Fruit fly (Drosophila melanogaster) whole organism, embryonic: Measurements from ENCODE around the gene hng2.

Source experiments
- Abd-B ChIP-seq: fragments of 200-800 bp; sonication (Bioruptor generic); optimal IDR thresholded peaks from 2 replicates; lab custom pipeline; 2018; ENCODE audit warnings: missing biosample characterization, mild to moderate bottlenecking, missing genetic modification characterization, moderate library complexity
- Antp ChIP-seq: fragments of 200-800 bp; sonication (Bioruptor generic); optimal IDR thresholded peaks from 3 replicates; lab custom pipeline; 2016; ENCODE audit warnings: missing biosample characterization, missing genetic modification characterization
- Bgb ChIP-seq: fragments of 200-800 bp; sonication (Bioruptor generic); IDR thresholded peaks from 2 replicates; pipeline ENCODE4 v1.3.6; 2022; ENCODE audit warnings: missing biosample characterization, missing genetic modification characterization; ENCODE audit not compliant: partially characterized antibody
- Bteb2 ChIP-seq: fragments of 200-800 bp; sonication (Bioruptor generic); optimal IDR thresholded peaks from 2 replicates; lab custom pipeline; 2016; ENCODE audit warnings: missing biosample characterization, missing genetic modification characterization
- CG11560 ChIP-seq: fragments of 200-800 bp; sonication (Bioruptor generic); IDR thresholded peaks from 3 replicates; pipeline ENCODE4 v1.3.6; 2022; ENCODE audit warnings: missing biosample characterization, missing genetic modification characterization
- CG12942 ChIP-seq: fragments of 200-800 bp; sonication (Bioruptor generic); optimal IDR thresholded peaks from 3 replicates; lab custom pipeline; 2016; ENCODE audit warnings: missing biosample characterization, missing genetic modification characterization
- CG14965 ChIP-seq: fragments of 200-800 bp; sonication (Bioruptor generic); optimal IDR thresholded peaks from 2 replicates; lab custom pipeline; 2016; ENCODE audit warnings: missing biosample characterization, missing genetic modification characterization, borderline replicate concordance
- CG15479 ChIP-seq: fragments of 200-800 bp; sonication (Bioruptor generic); optimal IDR thresholded peaks from 3 replicates; lab custom pipeline; 2019; ENCODE audit warnings: missing biosample characterization, mild to moderate bottlenecking, missing genetic modification characterization, moderate library complexity
- CG1647 ChIP-seq: fragments of 200-800 bp; sonication (Bioruptor generic); optimal IDR thresholded peaks from 3 replicates; lab custom pipeline; 2016; ENCODE audit warnings: missing biosample characterization, missing genetic modification characterization
- CG16779 ChIP-seq: fragments of 200-800 bp; sonication (Bioruptor generic); IDR thresholded peaks from 2 replicates; pipeline ENCODE4 v1.3.6; 2022; ENCODE audit warnings: missing biosample characterization, missing genetic modification characterization
- CG17361 ChIP-seq: fragments of 200-800 bp; sonication (Bioruptor generic); IDR thresholded peaks from 3 replicates; pipeline ENCODE4 v1.3.6; 2022; ENCODE audit warnings: missing biosample characterization, missing genetic modification characterization
- CG17385 ChIP-seq: fragments of 200-800 bp; sonication (Bioruptor generic); optimal IDR thresholded peaks from 3 replicates; lab custom pipeline; 2018; ENCODE audit warnings: missing biosample characterization, mild to moderate bottlenecking, missing genetic modification characterization
- CG17829 ChIP-seq: fragments of 200-800 bp; optimal IDR thresholded peaks from 2 replicates; lab custom pipeline; 2019; ENCODE audit warnings: missing biosample characterization, mild to moderate bottlenecking, missing genetic modification characterization, moderate library complexity
- CG18011 ChIP-seq: fragments of 200-800 bp; sonication (Bioruptor generic); optimal IDR thresholded peaks from 2 replicates; lab custom pipeline; 2017; ENCODE audit warnings: missing biosample characterization, missing genetic modification characterization, mild to moderate bottlenecking, moderate library complexity, missing genotype
- CG18599 ChIP-seq: fragments of 200-800 bp; sonication (Bioruptor generic); optimal IDR thresholded peaks from 3 replicates; lab custom pipeline; 2017; ENCODE audit warnings: missing biosample characterization, missing genetic modification characterization, mild to moderate bottlenecking, moderate library complexity, missing genetic modification reagents
- CG4360 ChIP-seq: fragments of 200-800 bp; sonication (Bioruptor generic); IDR thresholded peaks from 2 replicates; pipeline ENCODE4 v1.3.6; 2022; ENCODE audit warnings: missing biosample characterization, missing genetic modification characterization
- CG4404 ChIP-seq: fragments of 200-800 bp; sonication (Bioruptor generic); IDR thresholded peaks from 2 replicates; pipeline ENCODE4 v1.3.6; 2022; ENCODE audit warnings: missing biosample characterization, missing genetic modification characterization
- CG7928 ChIP-seq: fragments of 200-800 bp; sonication (Bioruptor generic); optimal IDR thresholded peaks from 2 replicates; lab custom pipeline; 2017; ENCODE audit warnings: missing biosample characterization, mild to moderate bottlenecking, missing genetic modification characterization
- Chrac-16 ChIP-seq: fragments of 200-800 bp; sonication (Bioruptor generic); optimal IDR thresholded peaks from 3 replicates; lab custom pipeline; 2016; ENCODE audit warnings: missing biosample characterization, missing genetic modification characterization
- Dad ChIP-seq: fragments of 200-800 bp; sonication (Bioruptor generic); optimal IDR thresholded peaks from 3 replicates; lab custom pipeline; 2016; ENCODE audit warnings: missing biosample characterization, missing genetic modification characterization
- Eip74EF ChIP-seq, 2 experiments: fragments of 200-800 bp in 1 of 2; fragments of >200 bp in 1 of 2; sonication (Bioruptor generic) in 1 of 2; optimal IDR thresholded peaks; 2 replicates each; lab custom pipeline; 2017 to 2019; ENCODE audit warnings: missing biosample characterization in 2 of 2, missing genetic modification characterization in 2 of 2, mild to moderate bottlenecking in 1 of 2, moderate library complexity in 1 of 2
- Jarid2 ChIP-seq: fragments of 200-800 bp; sonication (Bioruptor generic); optimal IDR thresholded peaks from 3 replicates; lab custom pipeline; 2017; ENCODE audit warnings: mild to moderate bottlenecking, missing biosample characterization, missing genetic modification reagents, missing genetic modification characterization
- MTF-1 ChIP-seq: fragments of 200-800 bp; sonication (Bioruptor generic); optimal IDR thresholded peaks from 2 replicates; lab custom pipeline; 2018; ENCODE audit warnings: missing biosample characterization, mild to moderate bottlenecking, missing genetic modification characterization, borderline replicate concordance
- Max ChIP-seq: fragments of 200-800 bp; sonication (Bioruptor generic); optimal IDR thresholded peaks from 2 replicates; lab custom pipeline; 2016; ENCODE audit warnings: missing biosample characterization, mild to moderate bottlenecking, missing genetic modification characterization
- Myb ChIP-seq: fragments of 200-800 bp; sonication (Bioruptor generic); optimal IDR thresholded peaks from 2 replicates; lab custom pipeline; 2016; ENCODE audit warnings: missing biosample characterization, missing genetic modification characterization
- NC2α ChIP-seq: fragments of 200-800 bp; sonication (Bioruptor generic); optimal IDR thresholded peaks from 2 replicates; lab custom pipeline; 2016; ENCODE audit warnings: missing biosample characterization, missing genetic modification characterization
- Nf-YB ChIP-seq: fragments of 200-800 bp; sonication (Bioruptor generic); optimal IDR thresholded peaks from 3 replicates; lab custom pipeline; 2019; ENCODE audit warnings: missing biosample characterization, mild to moderate bottlenecking, missing genetic modification characterization, moderate library complexity
- Oaz ChIP-seq: fragments of 200-800 bp; sonication (Bioruptor generic); IDR thresholded peaks from 2 replicates; pipeline ENCODE4 v1.3.6; 2022; ENCODE audit warnings: missing biosample characterization, missing genetic modification characterization
- PHDP ChIP-seq: fragments of 200-800 bp; sonication (Bioruptor generic); optimal IDR thresholded peaks from 3 replicates; lab custom pipeline; 2018; ENCODE audit warnings: missing biosample characterization, mild to moderate bottlenecking, missing genetic modification characterization, moderate library complexity
- Six4 ChIP-seq: fragments of 200-800 bp; sonication (Bioruptor generic); optimal IDR thresholded peaks from 2 replicates; lab custom pipeline; 2016; ENCODE audit warnings: missing biosample characterization, missing genetic modification characterization
- Vsx1 ChIP-seq: fragments of 200-800 bp; sonication (Bioruptor generic); optimal IDR thresholded peaks from 2 replicates; lab custom pipeline; 2017; ENCODE audit warnings: missing biosample characterization, mild to moderate bottlenecking, missing genetic modification characterization, missing genetic modification reagents
- ab ChIP-seq: fragments of 200-800 bp; sonication (Bioruptor generic); optimal IDR thresholded peaks from 2 replicates; lab custom pipeline; 2016; ENCODE audit warnings: missing biosample characterization, missing genetic modification characterization
- az2 ChIP-seq: fragments of 200-800 bp; sonication (Bioruptor generic); optimal IDR thresholded peaks from 3 replicates; lab custom pipeline; 2016; ENCODE audit warnings: missing biosample characterization, missing genetic modification characterization
- dan ChIP-seq: fragments of 200-800 bp; sonication (Bioruptor generic); IDR thresholded peaks from 2 replicates; pipeline ENCODE4 v1.3.6; 2022; ENCODE audit warnings: missing biosample characterization, missing genetic modification characterization
- fd64A ChIP-seq: fragments of 200-800 bp; sonication (Bioruptor generic); optimal IDR thresholded peaks from 3 replicates; lab custom pipeline; 2018; ENCODE audit warnings: missing biosample characterization, mild to moderate bottlenecking, missing genetic modification characterization
- hbn ChIP-seq: fragments of 200-800 bp; sonication (Bioruptor generic); IDR thresholded peaks from 2 replicates; pipeline ENCODE4 v1.3.6; 2022; ENCODE audit warnings: missing biosample characterization, missing genetic modification characterization; ENCODE audit not compliant: partially characterized antibody
- lmd ChIP-seq: fragments of 200-800 bp; sonication (Bioruptor generic); IDR thresholded peaks from 2 replicates; pipeline ENCODE4 v1.3.6; 2022; ENCODE audit warnings: missing biosample characterization, missing genetic modification characterization
- luna ChIP-seq: fragments of 200-800 bp; sonication (Bioruptor generic); optimal IDR thresholded peaks from 2 replicates; lab custom pipeline; 2016; ENCODE audit warnings: missing biosample characterization, missing genetic modification characterization
- maf-S ChIP-seq: fragments of 200-800 bp; sonication (Bioruptor generic); optimal IDR thresholded peaks from 2 replicates; lab custom pipeline; 2016; ENCODE audit warnings: missing biosample characterization, missing genetic modification characterization
- nau ChIP-seq: fragments of 200-800 bp; sonication (Bioruptor generic); optimal IDR thresholded peaks from 3 replicates; lab custom pipeline; 2017; ENCODE audit warnings: missing biosample characterization, mild to moderate bottlenecking, missing genetic modification characterization, missing genetic modification reagents
- nom ChIP-seq: fragments of 200-800 bp; sonication (Bioruptor generic); optimal IDR thresholded peaks from 2 replicates; lab custom pipeline; 2017; ENCODE audit warnings: missing biosample characterization, missing genetic modification characterization, mild to moderate bottlenecking, moderate library complexity, missing genetic modification reagents
- rib ChIP-seq: fragments of 200-800 bp; sonication (Bioruptor generic); IDR thresholded peaks from 2 replicates; pipeline ENCODE4 v1.3.6; 2022; ENCODE audit warnings: missing biosample characterization, missing genetic modification characterization
- ro ChIP-seq: fragments of 200-800 bp; sonication (Bioruptor generic); IDR thresholded peaks from 2 replicates; pipeline ENCODE4 v1.3.6; 2022; ENCODE audit warnings: missing biosample characterization, missing genetic modification characterization
- run ChIP-seq: fragments of 200-800 bp; sonication (Bioruptor generic); optimal IDR thresholded peaks from 3 replicates; lab custom pipeline; 2018; ENCODE audit warnings: missing biosample characterization, mild to moderate bottlenecking, missing genetic modification characterization
- seq ChIP-seq: fragments of 200-800 bp; sonication (Bioruptor generic); IDR thresholded peaks from 2 replicates; pipeline ENCODE4 v1.3.6; 2022; ENCODE audit warnings: missing biosample characterization, missing genetic modification characterization
- sob ChIP-seq: fragments of 200-800 bp; sonication (Bioruptor generic); IDR thresholded peaks from 2 replicates; pipeline ENCODE4 v1.3.6; 2022; ENCODE audit warnings: missing biosample characterization, missing genetic modification characterization
- tna ChIP-seq: fragments of 200-800 bp; sonication (Bioruptor generic); IDR thresholded peaks from 2 replicates; pipeline ENCODE4 v1.3.6; 2022; ENCODE audit warnings: missing biosample characterization, missing genetic modification characterization; ENCODE audit not compliant: partially characterized antibody
- tx ChIP-seq: fragments of 200-800 bp; sonication (Bioruptor generic); optimal IDR thresholded peaks from 2 replicates; lab custom pipeline; 2016; ENCODE audit warnings: missing biosample characterization, missing genetic modification characterization
- wor ChIP-seq: fragments of 200-800 bp; sonication (Bioruptor generic); IDR thresholded peaks from 2 replicates; pipeline ENCODE4 v1.3.6; 2022; ENCODE audit warnings: missing biosample characterization, missing genetic modification characterization
- zfh1 ChIP-seq: fragments of 200-800 bp; sonication (Bioruptor generic); IDR thresholded peaks from 3 replicates; pipeline ENCODE4 v1.3.6; 2022; ENCODE audit warnings: missing biosample characterization, missing genetic modification characterization
- zfh2 ChIP-seq: fragments of 200-800 bp; sonication (Bioruptor generic); optimal IDR thresholded peaks from 2 replicates; lab custom pipeline; 2016; ENCODE audit warnings: missing biosample characterization, missing genetic modification characterization

hng2 gene

dm6 chr3R:8808518-8808921 is 2.4 kb downstream of the hng2 start (continued):
- TF ChIP-seq tna (GFP tag; lab: Robert Waterston, UW) (no peak), PHDP (tag; lab: Kevin White, UChicago) (peak; percentile 51), CG17385 (GFP tag; lab: Kevin White, UChicago) (peak; percentile 41), dan (GFP tag; lab: Robert Waterston, UW) (no peak; the same call in 1 of the 2 replicates), Bgb (no peak), nom (no peak), Abd-B (GFP tag; lab: Kevin White, UChicago) (peak; percentile 47), Oaz (GFP tag; lab: Robert Waterston, UW) (no peak), run (tag; lab: Kevin White, UChicago) (no peak), CG14965 (GFP tag; lab: Kevin White, UChicago) (no peak), Antp (GFP tag; lab: Kevin White, UChicago) (peak; percentile 37), lmd (GFP tag; lab: Robert Waterston, UW) (peak; percentile 27; the same call in 1 of the 2 replicates), NC2α (GFP tag; lab: Kevin White, UChicago) (peak; percentile 40), CG7928 (peak; percentile 11), CG12942 (GFP tag; lab: Kevin White, UChicago) (peak; percentile 52), wor (GFP tag; lab: Robert Waterston, UW) (no peak), Dad (GFP tag; lab: Kevin White, UChicago) (no peak), zfh2 (GFP tag; lab: Kevin White, UChicago) (no peak), CG18011 (GFP tag; lab: Kevin White, UChicago) (no peak), nau (peak; percentile 2), Chrac-16 (GFP tag; lab: Kevin White, UChicago) (peak; percentile 83), rib (GFP tag; lab: Robert Waterston, UW) (no peak), CG16779 (no peak), CG15479 (peak; percentile 81), Vsx1 (GFP tag; lab: Kevin White, UChicago) (peak; percentile 37), tx (GFP tag; lab: Kevin White, UChicago) (peak; percentile 9), maf-S (GFP tag; lab: Kevin White, UChicago) (peak; percentile 18), sob (GFP tag; lab: Robert Waterston, UW) (no peak), seq (GFP tag; lab: Robert Waterston, UW) (no peak), Max (GFP tag; lab: Kevin White, UChicago) (peak; percentile 66), CG11560 (tag; lab: Robert Waterston, UW) (no peak), fd64A (GFP tag; lab: Kevin White, UChicago) (no peak), CG4360 (GFP tag; lab: Robert Waterston, UW) (peak; percentile 25; the same call in 1 of the 2 replicates), CG18599 (peak; percentile 40), az2 (GFP tag; lab: Kevin White, UChicago) (peak; percentile 74), Nf-YB (peak; percentile 72), CG1647 (no peak), zfh1 (GFP tag; lab: Robert Waterston, UW) (peak; percentile 81), Six4 (GFP tag; lab: Kevin White, UChicago) (peak; percentile 56), hbn (no peak), Bteb2 (GFP tag; lab: Kevin White, UChicago) (peak; percentile 33), ab (no peak), ro (no peak), Myb (GFP tag; lab: Kevin White, UChicago) (peak; percentile 2), CG4404 (GFP tag; lab: Robert Waterston, UW) (peak; percentile 90), MTF-1 (GFP tag; lab: Kevin White, UChicago) (no peak), CG17829 (peak; percentile 94), luna (GFP tag; lab: Kevin White, UChicago) (no peak), Jarid2 (no peak), Eip74EF (GFP tag; optimal IDR thresholded peaks at IDR 0.05; lab: Kevin White, UChicago) (peak in 1 of 2 experiments; percentile 5), CG17361 (peak; percentile 90)
